Worm (Caenorhabditis elegans) whole organism, L2 larva: ENCODE measurements around the gene nhr-28.

Experiments used
- Y55F3AM.14 ChIP-seq: fragments of 200-800 bp; sonication (Bioruptor generic); optimal IDR thresholded peaks from 2 replicates; lab custom pipeline; 2018; ENCODE audit warnings: mild to moderate bottlenecking, missing genetic modification characterization, missing compliant biosample characterization
- ZK546.5 ChIP-seq: sonication (generic microtip); optimal IDR thresholded peaks from 2 replicates; lab custom pipeline; 2017; ENCODE audit warnings: missing biosample characterization, missing genetic modification characterization
- lin-13 ChIP-seq: fragments of 150-350 bp; optimal IDR thresholded peaks from 2 replicates; lab custom pipeline; 2014; ENCODE audit warnings: missing biosample characterization, missing genetic modification reagents, missing genetic modification characterization
- nhr-77 ChIP-seq: fragments of 150-350 bp; optimal IDR thresholded peaks from 2 replicates; lab custom pipeline; 2014; ENCODE audit warnings: missing biosample characterization, missing genetic modification characterization
- skn-1 ChIP-seq: sonication (generic microtip); optimal IDR thresholded peaks from 2 replicates; lab custom pipeline; 2017; ENCODE audit warnings: missing biosample characterization, missing genetic modification characterization
- snpc-4 ChIP-seq: fragments of 150-350 bp; optimal IDR thresholded peaks from 2 replicates; lab custom pipeline; 2014; ENCODE audit warnings: missing biosample characterization, missing genetic modification characterization
- unc-39 ChIP-seq: fragments of 150-350 bp; optimal IDR thresholded peaks from 2 replicates; lab custom pipeline; 2014; ENCODE audit warnings: missing biosample characterization, missing genetic modification characterization
- unc-62 ChIP-seq: fragments of 150-350 bp; optimal IDR thresholded peaks from 2 replicates; lab custom pipeline; 2014; ENCODE audit warnings: missing biosample characterization, missing genetic modification reagents, missing genetic modification characterization

DNA sequence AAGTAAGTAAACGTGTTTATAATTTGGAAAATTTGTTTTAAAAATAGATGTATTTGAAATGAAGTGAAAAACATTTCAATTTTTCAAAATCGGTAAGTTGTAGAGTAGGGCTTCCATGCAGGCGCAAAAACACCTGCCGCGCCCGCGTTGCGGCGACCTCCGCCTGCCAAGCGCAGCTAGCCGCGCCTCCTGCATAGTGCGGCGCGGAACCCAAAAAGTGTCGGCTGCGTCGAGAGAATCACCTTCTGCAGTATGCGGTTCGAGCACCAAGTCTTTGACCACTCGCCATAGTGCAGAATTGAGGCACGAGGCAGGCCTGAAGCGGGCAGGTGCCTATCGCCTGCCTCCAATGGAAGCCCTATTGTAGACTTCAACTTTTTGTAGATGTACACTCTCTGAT is 45.1 kb upstream of the nhr-28 start:
- TF ChIP-seq ZK546.5: no peak
- no peak for TF ChIP-seq lin-13 (GFP tag; lab: Kevin White, UChicago)
- no peak for TF ChIP-seq unc-39 (tag; lab: Kevin White, UChicago)
- no peak for TF ChIP-seq nhr-77 (tag; lab: Kevin White, UChicago)
- TF ChIP-seq Y55F3AM.14 (GFP tag; lab: Kevin White, UChicago): no peak
- TF ChIP-seq skn-1 (tag; lab: Kevin White, UChicago): no peak
- no peak for TF ChIP-seq snpc-4 (tag; lab: Kevin White, UChicago)
- no peak for TF ChIP-seq unc-62 (GFP tag; lab: Kevin White, UChicago)
